Worm (Caenorhabditis elegans): ENCODE results near the gene T27F7.12.

T27F7.12 gene

ce11 chrII:5039912-5040311 is 50.0 kb downstream of the T27F7.12 start, which contains the start of gene golg-2:
Gene golg-2, minus strand, starts transcription at chrII:5040091.
- TF ChIP-seq B0310.2 (tag; optimal IDR thresholded peaks at IDR 0.05) (no peak), ceh-13 (GFP tag; optimal IDR thresholded peaks at IDR 0.05) (no peak), sea-1 (GFP tag; conservative IDR thresholded peaks at IDR 0.05) (no peak), hnd-1 (tag; optimal IDR thresholded peaks at IDR 0.05) (no peak), aly-1 (tag; optimal IDR thresholded peaks at IDR 0.05) (no peak), hmbx-1 (tag; optimal IDR thresholded peaks at IDR 0.05) (no peak), tra-4 (tag; optimal IDR thresholded peaks at IDR 0.05) (no peak), F13C5.2 (tag; optimal IDR thresholded peaks at IDR 0.05) (no peak), pes-1 (GFP tag; IDR thresholded peaks at IDR 0.05) (no peak), ama-1 (optimal IDR thresholded peaks at IDR 0.05) (no peak), hmg-4 (GFP tag; optimal IDR thresholded peaks at IDR 0.05) (no peak), ceh-36 (tag; optimal IDR thresholded peaks at IDR 0.05) (no peak), scrt-1 (GFP tag; IDR thresholded peaks at IDR 0.05) (no peak), tbx-11 (GFP tag; IDR thresholded peaks at IDR 0.05) (no peak), ets-7 (tag; optimal IDR thresholded peaks at IDR 0.05) (no peak), tbx-37 (GFP tag; conservative IDR thresholded peaks at IDR 0.05) (no peak), flt-1 (GFP tag; IDR thresholded peaks at IDR 0.05) (no peak)

Measured in whole organism, early embryonic.